Fruit fly (Drosophila melanogaster) whole organism, pupa: ENCODE results near the gene E2f1.
A peak's percentile ranks its signal among the peaks of the same experiment; 100 is the strongest.

ENCODE experiments used
- CG32121 ChIP-seq: fragments of 200-800 bp; sonication (Bioruptor generic); IDR thresholded peaks from 2 replicates; pipeline ENCODE4 v1.3.6; 2022; ENCODE audit warnings: missing biosample characterization, missing genetic modification characterization
- CG34367 ChIP-seq: fragments of 200-800 bp; sonication (Bioruptor generic); optimal IDR thresholded peaks from 2 replicates; lab custom pipeline; 2018; ENCODE audit warnings: missing biosample characterization, mild to moderate bottlenecking, missing genetic modification characterization
- D1 ChIP-seq: fragments of 200-800 bp; sonication (Bioruptor generic); optimal IDR thresholded peaks from 2 replicates; lab custom pipeline; 2018; ENCODE audit warnings: missing biosample characterization, mild to moderate bottlenecking, missing genetic modification characterization, moderate library complexity
- EcR ChIP-seq: fragments of 200-800 bp; sonication (Bioruptor generic); optimal IDR thresholded peaks from 3 replicates; lab custom pipeline; 2019; ENCODE audit warnings: missing biosample characterization, missing genetic modification characterization, mild to moderate bottlenecking, moderate library complexity, missing genetic modification reagents
- Ets98B ChIP-seq: fragments of 200-800 bp; sonication (Bioruptor generic); IDR thresholded peaks from 2 replicates; pipeline ENCODE4 v1.3.6; 2022; ENCODE audit warnings: missing biosample characterization, missing genetic modification characterization
- gl ChIP-seq: fragments of 200-800 bp; sonication (Bioruptor generic); optimal IDR thresholded peaks from 2 replicates; lab custom pipeline; 2018; ENCODE audit warnings: missing biosample characterization, mild to moderate bottlenecking, missing genetic modification characterization

DNA sequence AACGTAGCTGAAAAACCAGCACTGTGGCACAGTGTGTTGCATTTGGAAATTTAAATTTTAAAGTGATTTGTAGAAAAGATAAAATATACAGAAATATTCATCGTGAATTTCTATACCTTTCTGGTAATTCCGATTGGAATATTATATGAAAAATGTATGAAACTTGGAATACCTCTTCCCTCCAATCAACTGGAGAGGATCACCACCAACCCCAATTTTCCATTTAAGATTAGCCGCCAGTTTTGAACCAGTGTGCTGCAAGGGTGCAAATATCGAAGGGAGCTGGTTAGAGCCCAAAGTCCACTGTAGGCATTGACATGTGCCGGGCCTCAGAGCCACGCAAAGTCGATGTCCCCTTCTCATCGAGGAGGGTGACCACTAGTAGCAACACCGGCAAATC lies 17.5 kb downstream of the E2f1 start:
- TF ChIP-seq gl (tag; lab: Kevin White, UChicago) (peak; percentile 7), CG32121 (GFP tag; lab: Robert Waterston, UW) (no peak), Ets98B (GFP tag; lab: Robert Waterston, UW) (no peak), CG34367 (tag; lab: Kevin White, UChicago) (peak; percentile 16), D1 (no peak), EcR (GFP tag; lab: Kevin White, UChicago) (no peak)
